Fruit fly (Drosophila melanogaster) whole organism, embryonic: ENCODE measurements around the gene CG31612.

Experiments
- B-H1 ChIP-seq: fragments of 200-800 bp; sonication (Bioruptor generic); IDR thresholded peaks from 3 replicates; pipeline ENCODE4 v1.3.6; 2022; ENCODE audit warnings: missing biosample characterization, missing genetic modification characterization
- Bgb ChIP-seq: fragments of 200-800 bp; sonication (Bioruptor generic); IDR thresholded peaks from 2 replicates; pipeline ENCODE4 v1.3.6; 2022; ENCODE audit warnings: missing biosample characterization, missing genetic modification characterization; ENCODE audit not compliant: partially characterized antibody
- CG11504 ChIP-seq: fragments of 200-800 bp; sonication (Bioruptor generic); optimal IDR thresholded peaks from 3 replicates; lab custom pipeline; 2019; ENCODE audit warnings: missing biosample characterization, mild to moderate bottlenecking, missing genetic modification characterization, moderate library complexity
- CG11723 ChIP-seq: fragments of 200-800 bp; sonication (Bioruptor generic); optimal IDR thresholded peaks from 2 replicates; lab custom pipeline; 2017; ENCODE audit warnings: missing biosample characterization, mild to moderate bottlenecking, missing genetic modification characterization
- CG13624 ChIP-seq: fragments of 200-800 bp; sonication (Bioruptor generic); optimal IDR thresholded peaks from 2 replicates; lab custom pipeline; 2016; ENCODE audit warnings: missing biosample characterization, missing genetic modification characterization
- CG15269 ChIP-seq: fragments of 200-800 bp; sonication (Bioruptor generic); optimal IDR thresholded peaks from 2 replicates; lab custom pipeline; 2018; ENCODE audit warnings: missing biosample characterization, mild to moderate bottlenecking, missing genetic modification characterization, moderate library complexity
- CG15479 ChIP-seq: fragments of 200-800 bp; sonication (Bioruptor generic); optimal IDR thresholded peaks from 3 replicates; lab custom pipeline; 2019; ENCODE audit warnings: missing biosample characterization, mild to moderate bottlenecking, missing genetic modification characterization, moderate library complexity
- CG1602 ChIP-seq: fragments of 200-800 bp; sonication (Bioruptor generic); optimal IDR thresholded peaks from 3 replicates; lab custom pipeline; 2016; ENCODE audit warnings: missing biosample characterization, missing genetic modification characterization
- CG16779 ChIP-seq: fragments of 200-800 bp; sonication (Bioruptor generic); IDR thresholded peaks from 2 replicates; pipeline ENCODE4 v1.3.6; 2022; ENCODE audit warnings: missing biosample characterization, missing genetic modification characterization
- CG16863 ChIP-seq: fragments of 200-800 bp; sonication (Bioruptor generic); optimal IDR thresholded peaks from 3 replicates; lab custom pipeline; 2016; ENCODE audit warnings: missing biosample characterization, missing genetic modification characterization
- CG1792 ChIP-seq: fragments of 200-800 bp; sonication (Bioruptor generic); optimal IDR thresholded peaks from 2 replicates; lab custom pipeline; 2016; ENCODE audit warnings: missing biosample characterization, missing genetic modification characterization
- CG31224 ChIP-seq: fragments of 200-800 bp; sonication (Bioruptor generic); IDR thresholded peaks from 2 replicates; pipeline ENCODE4 v1.3.6; 2022; ENCODE audit warnings: missing biosample characterization, missing genetic modification characterization
- CG31441 ChIP-seq: fragments of 200-800 bp; sonication (Bioruptor generic); IDR thresholded peaks from 2 replicates; pipeline ENCODE4 v1.3.6; 2022; ENCODE audit warnings: missing biosample characterization, missing genetic modification characterization
- CG32772 ChIP-seq: fragments of 200-800 bp; sonication (Bioruptor generic); IDR thresholded peaks from 2 replicates; pipeline ENCODE4 v1.3.6; 2022; ENCODE audit warnings: missing biosample characterization, missing genetic modification characterization
- CG5180 ChIP-seq: fragments of 200-800 bp; sonication (Bioruptor generic); optimal IDR thresholded peaks from 3 replicates; lab custom pipeline; 2017; ENCODE audit warnings: missing biosample characterization, missing genetic modification characterization, mild to moderate bottlenecking, moderate library complexity, missing genetic modification reagents
- CG7987 ChIP-seq: fragments of 200-800 bp; sonication (Bioruptor generic); optimal IDR thresholded peaks from 2 replicates; lab custom pipeline; 2018; ENCODE audit warnings: missing biosample characterization, mild to moderate bottlenecking, missing genetic modification characterization, moderate library complexity
- D ChIP-seq, 2 experiments: fragments of 200-800 bp in 1 of 2; fragments of >200 bp in 1 of 2; sonication (Bioruptor generic) in 1 of 2; optimal IDR thresholded peaks; 2 replicates in 1 of 2; 3 replicates in 1 of 2; lab custom pipeline; 2017; ENCODE audit warnings: mild to moderate bottlenecking in 1 of 2, missing biosample characterization in 1 of 2, missing genetic modification characterization in 1 of 2, missing genetic modification reagents in 1 of 2
- D19B ChIP-seq: fragments of 200-800 bp; sonication (Bioruptor generic); optimal IDR thresholded peaks from 2 replicates; lab custom pipeline; 2017; ENCODE audit warnings: missing biosample characterization, mild to moderate bottlenecking, missing genetic modification characterization
- E2f2 ChIP-seq: fragments of 200-800 bp; sonication (Bioruptor generic); IDR thresholded peaks from 2 replicates; pipeline ENCODE4 v1.3.6; 2022; ENCODE audit warnings: missing biosample characterization, missing genetic modification characterization
- HLH54F ChIP-seq: fragments of 200-800 bp; sonication (Bioruptor generic); optimal IDR thresholded peaks from 3 replicates; lab custom pipeline; 2016; ENCODE audit warnings: missing biosample characterization, missing genetic modification characterization
- Hand ChIP-seq: fragments of 200-800 bp; sonication (Bioruptor generic); optimal IDR thresholded peaks from 2 replicates; lab custom pipeline; 2017; ENCODE audit warnings: mild to moderate bottlenecking, missing biosample characterization, missing genetic modification reagents, missing genetic modification characterization
- HmgZ ChIP-seq: fragments of 200-800 bp; sonication (Bioruptor generic); optimal IDR thresholded peaks from 2 replicates; lab custom pipeline; 2018; ENCODE audit warnings: missing biosample characterization, mild to moderate bottlenecking, missing genetic modification characterization
- Lhr ChIP-seq: fragments of 200-800 bp; sonication (Bioruptor generic); optimal IDR thresholded peaks from 3 replicates; lab custom pipeline; 2017; ENCODE audit warnings: mild to moderate bottlenecking, missing biosample characterization, missing genetic modification reagents, missing genetic modification characterization
- Med ChIP-seq: fragments of 200-800 bp; sonication (Bioruptor generic); peaks from one replicate; lab custom pipeline; 2016; ENCODE audit warnings: missing biosample characterization, missing genetic modification characterization, mild to moderate bottlenecking, inconsistent platforms, moderate library complexity
- Mes4 ChIP-seq: fragments of 200-800 bp; sonication (Bioruptor generic); optimal IDR thresholded peaks from 2 replicates; lab custom pipeline; 2016; ENCODE audit warnings: missing biosample characterization, missing genetic modification characterization
- NC2α ChIP-seq: fragments of 200-800 bp; sonication (Bioruptor generic); optimal IDR thresholded peaks from 2 replicates; lab custom pipeline; 2016; ENCODE audit warnings: missing biosample characterization, missing genetic modification characterization
- NFAT ChIP-seq: fragments of 200-800 bp; sonication (Bioruptor generic); IDR thresholded peaks from 2 replicates; pipeline ENCODE4 v1.3.6; 2022; ENCODE audit warnings: missing biosample characterization, missing genetic modification characterization
- Sox100B ChIP-seq: fragments of 200-800 bp; sonication (Bioruptor generic); optimal IDR thresholded peaks from 3 replicates; lab custom pipeline; 2018; ENCODE audit warnings: missing biosample characterization, mild to moderate bottlenecking, missing genetic modification characterization
- Trl ChIP-seq, 3 experiments: fragments of >200 bp in 2 of 3; fragments of 200-800 bp in 1 of 3; sonication (Bioruptor generic) in 1 of 3; optimal IDR thresholded peaks; 2 replicates in 1 of 3; 3 replicates in 2 of 3; lab custom pipeline; 2016 to 2017; ENCODE audit warnings: missing biosample characterization in 1 of 3, missing genetic modification characterization in 1 of 3
- abd-A ChIP-seq: fragments of 200-800 bp; sonication (Bioruptor generic); optimal IDR thresholded peaks from 3 replicates; lab custom pipeline; 2019; ENCODE audit warnings: missing biosample characterization, mild to moderate bottlenecking, missing genetic modification characterization, moderate library complexity
- aop ChIP-seq: fragments of 200-800 bp; sonication (Bioruptor generic); IDR thresholded peaks from 2 replicates; pipeline ENCODE4 v1.3.6; 2022; ENCODE audit warnings: missing biosample characterization, missing genetic modification characterization
- cad ChIP-seq: fragments of >200 bp; optimal IDR thresholded peaks from 2 replicates; lab custom pipeline; 2017; ENCODE audit warnings: missing biosample characterization, missing genetic modification characterization
- dysf ChIP-seq: fragments of 200-800 bp; sonication (Bioruptor generic); IDR thresholded peaks from 3 replicates; pipeline ENCODE4 v1.3.6; 2022; ENCODE audit warnings: missing biosample characterization, missing genetic modification characterization
- ftz-f1 ChIP-seq: fragments of 200-800 bp; sonication (Bioruptor generic); optimal IDR thresholded peaks from 2 replicates; lab custom pipeline; 2016; ENCODE audit warnings: missing biosample characterization, missing genetic modification characterization
- gem ChIP-seq: fragments of 200-800 bp; sonication (Bioruptor generic); optimal IDR thresholded peaks from 2 replicates; lab custom pipeline; 2019; ENCODE audit warnings: missing biosample characterization, mild to moderate bottlenecking, missing genetic modification characterization, moderate library complexity
- gt ChIP-seq: fragments of 200-800 bp; sonication (Bioruptor generic); IDR thresholded peaks from 2 replicates; pipeline ENCODE4 v1.3.6; 2022; ENCODE audit warnings: missing biosample characterization, missing genetic modification characterization
- kah ChIP-seq: fragments of 200-800 bp; sonication (Bioruptor generic); optimal IDR thresholded peaks from 2 replicates; lab custom pipeline; 2018; ENCODE audit warnings: missing biosample characterization, mild to moderate bottlenecking, missing genetic modification characterization
- kay ChIP-seq: fragments of 200-800 bp; sonication (Bioruptor generic); optimal IDR thresholded peaks from 2 replicates; lab custom pipeline; 2016; ENCODE audit warnings: missing biosample characterization, missing genetic modification characterization
- ken ChIP-seq: fragments of 200-800 bp; sonication (Bioruptor generic); IDR thresholded peaks from 3 replicates; pipeline ENCODE4 v1.3.6; 2022; ENCODE audit warnings: missing biosample characterization, missing genetic modification characterization
- lbe ChIP-seq: fragments of 200-800 bp; sonication (Bioruptor generic); optimal IDR thresholded peaks from 2 replicates; lab custom pipeline; 2016; ENCODE audit warnings: missing biosample characterization, mild to moderate bottlenecking, missing genetic modification characterization
- lmd ChIP-seq: fragments of 200-800 bp; sonication (Bioruptor generic); IDR thresholded peaks from 2 replicates; pipeline ENCODE4 v1.3.6; 2022; ENCODE audit warnings: missing biosample characterization, missing genetic modification characterization
- oc ChIP-seq: fragments of 200-800 bp; sonication (Bioruptor generic); optimal IDR thresholded peaks from 2 replicates; lab custom pipeline; 2018; ENCODE audit warnings: missing biosample characterization, mild to moderate bottlenecking, missing genetic modification characterization, moderate library complexity
- salm ChIP-seq: fragments of 200-800 bp; sonication (Bioruptor generic); optimal IDR thresholded peaks from 2 replicates; lab custom pipeline; 2018; ENCODE audit warnings: missing biosample characterization, mild to moderate bottlenecking, missing genetic modification characterization
- slbo ChIP-seq: fragments of 200-800 bp; sonication (Bioruptor generic); IDR thresholded peaks from 2 replicates; pipeline ENCODE4 v1.3.6; 2022; ENCODE audit warnings: missing biosample characterization, missing genetic modification characterization
- slou ChIP-seq: fragments of 200-800 bp; sonication (Bioruptor generic); optimal IDR thresholded peaks from 3 replicates; lab custom pipeline; 2016; ENCODE audit warnings: missing biosample characterization, missing genetic modification characterization
- sug ChIP-seq: fragments of 200-800 bp; optimal IDR thresholded peaks from 2 replicates; lab custom pipeline; 2019; ENCODE audit warnings: missing biosample characterization, mild to moderate bottlenecking, missing genetic modification characterization, moderate library complexity
- unc-4 ChIP-seq: fragments of 200-800 bp; sonication (Bioruptor generic); IDR thresholded peaks from 2 replicates; pipeline ENCODE4 v1.3.6; 2022; ENCODE audit warnings: missing biosample characterization, missing genetic modification characterization; ENCODE audit not compliant: partially characterized antibody
- vvl ChIP-seq: fragments of 200-800 bp; sonication (Bioruptor generic); IDR thresholded peaks from 2 replicates; pipeline ENCODE4 v1.3.6; 2022; ENCODE audit warnings: missing biosample characterization, missing genetic modification characterization
- z ChIP-seq: fragments of 200-800 bp; sonication (Bioruptor generic); IDR thresholded peaks from 3 replicates; pipeline ENCODE4 v1.3.6; 2022; ENCODE audit warnings: missing biosample characterization, missing genetic modification characterization

CG31612 gene

DNA sequence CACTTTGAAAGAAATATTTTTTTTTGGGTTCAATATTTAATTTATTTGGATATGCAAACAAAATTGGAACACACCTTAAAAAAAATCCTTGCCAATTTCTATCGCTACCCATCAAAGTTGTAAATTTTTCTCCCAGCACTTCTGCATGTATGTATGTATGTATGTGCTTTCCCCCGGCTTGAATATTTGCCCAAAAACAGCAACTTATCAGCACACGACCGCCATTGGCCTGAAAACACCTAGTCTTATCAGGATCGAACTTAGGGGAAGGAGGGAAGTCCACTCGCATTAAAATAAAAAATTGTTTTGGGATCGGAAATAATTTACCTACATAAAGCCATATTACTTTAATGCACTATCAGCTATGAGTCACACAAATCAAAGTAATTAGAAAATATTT is 41.2 kb downstream of the CG31612 start (continued):
- TF ChIP-seq B-H1 (GFP tag; lab: Robert Waterston, UW) (no peak), CG11723 (GFP tag; lab: Kevin White, UChicago) (no peak)

DNA sequence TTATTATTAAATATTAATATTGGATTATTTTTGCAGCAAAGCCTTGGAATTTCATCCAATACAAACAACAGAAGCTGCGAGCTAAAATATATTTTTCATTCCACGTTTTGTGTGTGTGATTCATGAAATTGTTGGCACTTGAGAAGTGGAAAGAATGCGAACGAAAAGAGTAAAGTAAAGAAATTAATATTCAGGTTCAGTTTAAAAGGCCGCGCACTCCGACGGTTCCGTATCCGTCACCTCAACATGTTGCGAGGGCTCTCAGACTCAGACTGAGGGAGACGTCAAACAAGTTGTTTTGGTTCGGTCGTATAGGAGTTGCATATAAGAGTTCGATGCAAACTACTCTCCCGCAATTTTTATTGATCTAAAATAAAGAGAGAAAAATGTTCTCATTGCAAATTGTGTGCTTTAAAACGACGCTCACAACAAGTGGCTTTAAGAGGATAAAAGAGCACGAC is 41.8 kb downstream of the CG31612 start:
- TF ChIP-seq CG16863 (GFP tag; lab: Kevin White, UChicago) (no peak), D (optimal IDR thresholded peaks at IDR 0.05; lab: Kevin White, UChicago) (no peak), D (GFP tag; optimal IDR thresholded peaks at IDR 0.05; lab: Kevin White, UChicago) (no peak), salm (tag; lab: Kevin White, UChicago) (peak; percentile 17), NC2α (GFP tag; lab: Kevin White, UChicago) (no peak), CG7987 (peak; percentile 2), lmd (GFP tag; lab: Robert Waterston, UW) (no peak), CG16779 (GFP tag; lab: Robert Waterston, UW) (no peak), cad (GFP tag; lab: Kevin White, UChicago) (peak; percentile 5), lbe (GFP tag; lab: Kevin White, UChicago) (peak; percentile 32), unc-4 (GFP tag; lab: Robert Waterston, UW) (no peak), kay (GFP tag; lab: Kevin White, UChicago) (no peak), NFAT (GFP tag; lab: Robert Waterston, UW) (no peak), CG31224 (GFP tag; lab: Robert Waterston, UW) (no peak), E2f2 (GFP tag; lab: Robert Waterston, UW) (peak; percentile 34; the same call in 1 of the 2 replicates), abd-A (no peak), CG13624 (GFP tag; lab: Kevin White, UChicago) (no peak), Trl (optimal IDR thresholded peaks at IDR 0.05; lab: Kevin White, UChicago) (peak; percentile 56 to 81), Trl (GFP tag; optimal IDR thresholded peaks at IDR 0.05; lab: Kevin White, UChicago) (no peak), CG15269 (no peak), CG15479 (GFP tag; lab: Kevin White, UChicago) (peak; percentile 13), gt (no peak), HmgZ (no peak), aop (GFP tag; lab: Robert Waterston, UW) (no peak), D19B (GFP tag; lab: Kevin White, UChicago) (no peak), slou (GFP tag; lab: Kevin White, UChicago) (no peak), gem (tag; lab: Kevin White, UChicago) (no peak), Med (peak; percentile 73), z (no peak), sug (peak; percentile 23), slbo (GFP tag; lab: Robert Waterston, UW) (no peak), Lhr (GFP tag; lab: Kevin White, UChicago) (no peak), CG1792 (GFP tag; lab: Kevin White, UChicago) (no peak), Mes4 (GFP tag; lab: Kevin White, UChicago) (no peak), vvl (GFP tag; lab: Robert Waterston, UW) (peak; percentile 62; the same call in 1 of the 2 replicates), ftz-f1 (peak; percentile 26), kah (no peak), Sox100B (GFP tag; lab: Kevin White, UChicago) (no peak), dysf (GFP tag; lab: Robert Waterston, UW) (no peak), CG5180 (GFP tag; lab: Kevin White, UChicago) (peak; percentile 99), Hand (GFP tag; lab: Kevin White, UChicago) (no peak), CG31441 (GFP tag; lab: Robert Waterston, UW) (no peak), ken (no peak), Bgb (no peak), CG11504 (tag; lab: Kevin White, UChicago) (peak; percentile 47), CG32772 (GFP tag; lab: Robert Waterston, UW) (no peak), oc (tag; lab: Kevin White, UChicago) (no peak), CG1602 (no peak), HLH54F (GFP tag; lab: Kevin White, UChicago) (no peak)
